Fruit fly (Drosophila melanogaster) whole organism, embryonic: ENCODE measurements around the gene CG3335.

Source experiments
- CG12942 ChIP-seq: fragments of 200-800 bp; sonication (Bioruptor generic); optimal IDR thresholded peaks from 3 replicates; lab custom pipeline; 2016; ENCODE audit warnings: missing biosample characterization, missing genetic modification characterization
- CG14014 ChIP-seq: fragments of 200-800 bp; sonication (Bioruptor generic); IDR thresholded peaks from 2 replicates; pipeline ENCODE4 v1.3.6; 2022; ENCODE audit warnings: missing biosample characterization, missing genetic modification characterization
- Fer3 ChIP-seq: fragments of 200-800 bp; sonication (Bioruptor generic); optimal IDR thresholded peaks from 2 replicates; lab custom pipeline; 2018; ENCODE audit warnings: missing biosample characterization, mild to moderate bottlenecking, missing genetic modification characterization, moderate library complexity
- Opbp ChIP-seq: fragments of 200-800 bp; sonication (Bioruptor generic); IDR thresholded peaks from 3 replicates; pipeline ENCODE4 v1.3.6; 2022; ENCODE audit warnings: missing biosample characterization, missing genetic modification characterization; ENCODE audit not compliant: partially characterized antibody
- aop ChIP-seq: fragments of 200-800 bp; sonication (Bioruptor generic); IDR thresholded peaks from 2 replicates; pipeline ENCODE4 v1.3.6; 2022; ENCODE audit warnings: missing biosample characterization, missing genetic modification characterization
- bbx ChIP-seq: fragments of 200-800 bp; sonication (Bioruptor generic); IDR thresholded peaks from 2 replicates; pipeline ENCODE4 v1.3.6; 2022; ENCODE audit warnings: missing biosample characterization, missing genetic modification characterization; ENCODE audit not compliant: partially characterized antibody
- cato ChIP-seq: fragments of 200-800 bp; sonication (Bioruptor generic); optimal IDR thresholded peaks from 2 replicates; lab custom pipeline; 2016; ENCODE audit warnings: missing biosample characterization, missing genetic modification characterization, borderline replicate concordance
- gem ChIP-seq: fragments of 200-800 bp; sonication (Bioruptor generic); optimal IDR thresholded peaks from 2 replicates; lab custom pipeline; 2019; ENCODE audit warnings: missing biosample characterization, mild to moderate bottlenecking, missing genetic modification characterization, moderate library complexity
- gsb ChIP-seq: fragments of 200-800 bp; sonication (Bioruptor generic); IDR thresholded peaks from 2 replicates; pipeline ENCODE4 v1.3.6; 2022; ENCODE audit warnings: missing biosample characterization, missing genetic modification characterization
- tll ChIP-seq, 2 experiments: fragments of 200-800 bp in 1 of 2; fragments of >200 bp in 1 of 2; sonication (Bioruptor generic) in 1 of 2; optimal IDR thresholded peaks; 2 replicates each; lab custom pipeline; 2017 to 2019; ENCODE audit warnings: missing biosample characterization in 2 of 2, missing genetic modification characterization in 2 of 2, mild to moderate bottlenecking in 1 of 2, moderate library complexity in 1 of 2
- unc-4 ChIP-seq: fragments of 200-800 bp; sonication (Bioruptor generic); IDR thresholded peaks from 2 replicates; pipeline ENCODE4 v1.3.6; 2022; ENCODE audit warnings: missing biosample characterization, missing genetic modification characterization; ENCODE audit not compliant: partially characterized antibody
- wdn ChIP-seq: fragments of 200-800 bp; sonication (Bioruptor generic); IDR thresholded peaks from 2 replicates; pipeline ENCODE4 v1.3.6; 2022; ENCODE audit warnings: missing biosample characterization, missing genetic modification characterization

DNA sequence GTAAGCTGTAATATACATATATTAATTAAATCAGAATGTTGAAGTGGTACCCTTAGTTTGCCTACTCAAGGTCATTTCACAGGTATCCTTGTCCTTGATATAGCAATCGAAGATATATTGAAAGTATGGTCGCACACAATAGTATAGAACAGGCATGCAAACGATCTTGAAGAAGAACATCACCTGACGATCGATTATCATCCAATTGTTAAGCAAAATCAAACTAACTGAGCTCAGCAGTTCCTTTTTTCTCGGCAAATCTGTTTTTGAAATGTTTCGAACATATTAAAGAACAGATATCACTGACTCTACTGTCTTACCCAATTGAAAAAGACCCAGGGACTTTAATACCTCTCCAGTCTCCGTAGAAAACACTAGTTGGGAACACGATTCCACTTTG is 4.3 kb downstream of the CG3335 start, which contains the start of gene Cyp40:
- no peak for TF ChIP-seq CG14014 (GFP tag; lab: Robert Waterston, UW)
- no peak for TF ChIP-seq unc-4 (GFP tag; lab: Robert Waterston, UW)
- no peak for TF ChIP-seq wdn
- no peak for TF ChIP-seq CG12942 (GFP tag; lab: Kevin White, UChicago)
- no peak for TF ChIP-seq tll (GFP tag; optimal IDR thresholded peaks at IDR 0.05; lab: Kevin White, UChicago)
- no peak for TF ChIP-seq cato (GFP tag; lab: Kevin White, UChicago)
- TF ChIP-seq bbx (GFP tag; lab: Robert Waterston, UW) = no peak
- no peak for TF ChIP-seq Opbp (GFP tag; lab: Robert Waterston, UW)
- TF ChIP-seq gem (tag; lab: Kevin White, UChicago) = no peak
- TF ChIP-seq Fer3 (tag; lab: Kevin White, UChicago) = no peak
- no peak for TF ChIP-seq gsb (GFP tag; lab: Robert Waterston, UW)
- TF ChIP-seq aop (GFP tag; lab: Robert Waterston, UW) = no peak
